Fruit fly (Drosophila melanogaster) whole organism, wandering third instar larva: ENCODE measurements around the gene CG31560.

Source experiments
- CrebA ChIP-seq: fragments of 200-800 bp; sonication (Bioruptor generic); optimal IDR thresholded peaks from 2 replicates; lab custom pipeline; 2016; ENCODE audit warnings: missing biosample characterization, mild to moderate bottlenecking, missing genetic modification characterization, borderline replicate concordance
- Dfd ChIP-seq: fragments of >200 bp; optimal IDR thresholded peaks from 2 replicates; lab custom pipeline; 2017; ENCODE audit warnings: missing biosample characterization, missing genetic modification characterization
- Vsx2 ChIP-seq: fragments of 200-300, 225-300 bp; sonication (Bioruptor generic); optimal IDR thresholded peaks from 2 replicates; lab custom pipeline; 2018; ENCODE audit warnings: missing biosample characterization, missing genetic modification characterization; ENCODE audit not compliant: partially characterized antibody
- brk ChIP-seq: fragments of 200-800 bp; sonication (Bioruptor generic); optimal IDR thresholded peaks from 2 replicates; lab custom pipeline; 2016; ENCODE audit warnings: missing biosample characterization, mild to moderate bottlenecking, missing genetic modification characterization
- ey ChIP-seq: fragments of 200-800 bp; sonication (Bioruptor generic); optimal IDR thresholded peaks from 2 replicates; lab custom pipeline; 2016; ENCODE audit warnings: missing biosample characterization, missing genetic modification characterization
- pan ChIP-seq: fragments of >200 bp; optimal IDR thresholded peaks from 2 replicates; lab custom pipeline; 2017
- psq ChIP-seq: fragments of 200-800 bp; sonication (Bioruptor generic); optimal IDR thresholded peaks from 3 replicates; lab custom pipeline; 2017; ENCODE audit warnings: missing biosample characterization, mild to moderate bottlenecking, missing genetic modification characterization, moderate library complexity
- sage ChIP-seq: fragments of 200-800 bp; sonication (Bioruptor generic); optimal IDR thresholded peaks from 2 replicates; lab custom pipeline; 2016; ENCODE audit warnings: missing biosample characterization, mild to moderate bottlenecking, missing genetic modification characterization
- tai ChIP-seq: sonication (Bioruptor generic); optimal IDR thresholded peaks from 2 replicates; lab custom pipeline; 2016; ENCODE audit warnings: missing biosample characterization, missing genetic modification characterization
- usp ChIP-seq: fragments of >200 bp; optimal IDR thresholded peaks from 2 replicates; lab custom pipeline; 2017; ENCODE audit warnings: missing biosample characterization, missing genetic modification characterization

DNA sequence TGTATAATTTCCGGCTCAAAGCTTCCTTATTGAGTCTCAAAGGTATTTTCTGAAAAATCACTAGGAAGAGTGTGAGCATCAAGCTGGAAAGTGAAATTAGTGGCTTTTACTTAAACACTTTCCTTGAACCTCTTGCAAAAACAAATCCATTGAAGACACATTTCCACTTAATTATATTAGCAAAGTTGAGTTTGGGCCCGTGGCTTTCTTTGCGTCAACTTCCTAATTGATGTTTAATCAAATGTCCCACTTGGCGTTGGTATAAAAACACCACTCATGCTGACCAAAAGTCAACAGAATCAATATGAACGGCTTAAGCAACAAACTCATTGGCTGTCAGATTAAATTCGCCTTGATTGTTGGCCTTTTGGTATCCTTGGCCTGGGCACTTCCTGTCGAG, 6.0 kb upstream of the CG31560 start, which contains the start of gene CG46396:
- TF ChIP-seq Dfd (GFP tag; lab: Kevin White, UChicago) = no peak
- no peak for TF ChIP-seq psq (GFP tag; lab: Kevin White, UChicago)
- no peak for TF ChIP-seq pan
- TF ChIP-seq tai (GFP tag; lab: Kevin White, UChicago) = no peak
- no peak for TF ChIP-seq sage (GFP tag; lab: Kevin White, UChicago)
- no peak for TF ChIP-seq ey (GFP tag; lab: Kevin White, UChicago)
- no peak for TF ChIP-seq usp
- TF ChIP-seq CrebA = no peak
- no peak for TF ChIP-seq brk (GFP tag; lab: Kevin White, UChicago)
- TF ChIP-seq Vsx2 (GFP tag; lab: Kevin White, UChicago) = no peak
